Fruit fly (Drosophila melanogaster): ENCODE data around the gene Traf6.

The Traf6 gene

dm6 chrX:8113386-8114279, 43.6 kb downstream of the Traf6 start (continued):
- TF ChIP-seq nerfin-1 (tag; optimal IDR thresholded peaks at IDR 0.05): no peak
- TF ChIP-seq gem (tag; optimal IDR thresholded peaks at IDR 0.05): peak; percentile 74
- TF ChIP-seq CG30431 (GFP tag; optimal IDR thresholded peaks at IDR 0.05): no peak
- TF ChIP-seq sim (GFP tag; IDR thresholded peaks at IDR 0.05): no peak
- TF ChIP-seq gcm2 (GFP tag; optimal IDR thresholded peaks at IDR 0.05): no peak
- no peak for TF ChIP-seq ro (GFP tag; IDR thresholded peaks at IDR 0.05)
- TF ChIP-seq gsb (GFP tag; IDR thresholded peaks at IDR 0.05): peak; percentile 58; the same call in 1 of the 2 replicates
- 0 out of 3 replicates have a peak, but pooled peaks have one; percentile 25 for TF ChIP-seq ken (GFP tag; IDR thresholded peaks at IDR 0.05)
- TF ChIP-seq toy (GFP tag; IDR thresholded peaks at IDR 0.05): peak; percentile 45; the same call in 1 of the 2 replicates
- TF ChIP-seq emc (GFP tag; optimal IDR thresholded peaks at IDR 0.05): peak; percentile 36
- peak; percentile 72; the same call in 2 of the 3 replicates for TF ChIP-seq CG11456 (GFP tag; IDR thresholded peaks at IDR 0.05)
- peak; percentile 47; the same call in 1 of the 2 replicates for TF ChIP-seq CG9215 (GFP tag; IDR thresholded peaks at IDR 0.05)
- TF ChIP-seq unc-4 (GFP tag; IDR thresholded peaks at IDR 0.05; ENCODE audit: partially characterized antibody): no peak
- TF ChIP-seq Side (GFP tag; optimal IDR thresholded peaks at IDR 0.05): peak; percentile 29
- peak; percentile 69 for TF ChIP-seq CG1603 (tag; optimal IDR thresholded peaks at IDR 0.05)
- TF ChIP-seq CG14441 (GFP tag; IDR thresholded peaks at IDR 0.05): peak; percentile 75
- TF ChIP-seq hb (GFP tag; IDR thresholded peaks at IDR 0.05; ENCODE audit: partially characterized antibody): no peak
- no peak for TF ChIP-seq CG4282 (GFP tag; optimal IDR thresholded peaks at IDR 0.05)
- TF ChIP-seq row (GFP tag; IDR thresholded peaks at IDR 0.05): peak; percentile 85
- TF ChIP-seq Gsc (GFP tag; IDR thresholded peaks at IDR 0.05): no peak
- peak; percentile 41; the same call in 1 of the 2 replicates for TF ChIP-seq sisA (GFP tag; IDR thresholded peaks at IDR 0.05)
- TF ChIP-seq CG6689 (GFP tag; IDR thresholded peaks at IDR 0.05): 0 out of 2 replicates have a peak, but pooled peaks have one; percentile 18
- no peak for TF ChIP-seq HmgD (GFP tag; optimal IDR thresholded peaks at IDR 0.05)
- no peak; the same call in 1 of the 2 replicates for TF ChIP-seq CG8765 (GFP tag; IDR thresholded peaks at IDR 0.05)
- TF ChIP-seq pan (optimal IDR thresholded peaks at IDR 0.05): no peak
- TF ChIP-seq pan (GFP tag; optimal IDR thresholded peaks at IDR 0.05 in 1 of 2, IDR thresholded peaks at IDR 0.05 in 1 of 2): peak in 1 of 2 experiments; percentile 68
- TF ChIP-seq CG31388 (GFP tag; optimal IDR thresholded peaks at IDR 0.05): no peak
- peak; percentile 6 for TF ChIP-seq CG6683 (GFP tag; optimal IDR thresholded peaks at IDR 0.05)
- TF ChIP-seq CG17612 (GFP tag; IDR thresholded peaks at IDR 0.05): 0 out of 2 replicates have a peak, but pooled peaks have one; percentile 46
- TF ChIP-seq Deaf1 (tag; optimal IDR thresholded peaks at IDR 0.05): peak; percentile 14
- no peak for TF ChIP-seq peb (GFP tag; IDR thresholded peaks at IDR 0.05)
- no peak for TF ChIP-seq chinmo (GFP tag; IDR thresholded peaks at IDR 0.05; ENCODE audit: partially characterized antibody)
- TF ChIP-seq Blimp-1 (GFP tag; optimal IDR thresholded peaks at IDR 0.05): peak; percentile 17
- TF ChIP-seq CG33213 (GFP tag; optimal IDR thresholded peaks at IDR 0.05): no peak
- peak; percentile 53 for TF ChIP-seq CG12659 (GFP tag; optimal IDR thresholded peaks at IDR 0.05)
- no peak for TF ChIP-seq Nf-YB (GFP tag; optimal IDR thresholded peaks at IDR 0.05)
- 0 out of 2 replicates have a peak, but pooled peaks have one; percentile 52 for TF ChIP-seq rib (GFP tag; IDR thresholded peaks at IDR 0.05)
- TF ChIP-seq amos (GFP tag; IDR thresholded peaks at IDR 0.05; ENCODE audit: partially characterized antibody): no peak
- no peak for TF ChIP-seq C15 (GFP tag; IDR thresholded peaks at IDR 0.05)
- TF ChIP-seq gro (GFP tag; optimal IDR thresholded peaks at IDR 0.05): peak; percentile 22
- TF ChIP-seq onecut (GFP tag; IDR thresholded peaks at IDR 0.05): no peak
- TF ChIP-seq Sox100B (GFP tag; optimal IDR thresholded peaks at IDR 0.05): peak; percentile 4
- TF ChIP-seq CG30403 (GFP tag; optimal IDR thresholded peaks at IDR 0.05): peak; percentile 52
- no peak for TF ChIP-seq sna (GFP tag; IDR thresholded peaks at IDR 0.05; ENCODE audit: partially characterized antibody)
- no peak for TF ChIP-seq da (GFP tag; optimal IDR thresholded peaks at IDR 0.05)
- TF ChIP-seq crc (GFP tag; optimal IDR thresholded peaks at IDR 0.05): no peak
- peak; percentile 44 for TF ChIP-seq CG9727 (GFP tag; optimal IDR thresholded peaks at IDR 0.05)
- TF ChIP-seq CG16863 (GFP tag; optimal IDR thresholded peaks at IDR 0.05): peak; percentile 40
- peak; percentile 67 for TF ChIP-seq CG15514 (GFP tag; optimal IDR thresholded peaks at IDR 0.05)

All from whole organism, embryonic.